Worm (Caenorhabditis elegans): ENCODE data around the gene R13A1.5.

DNA sequence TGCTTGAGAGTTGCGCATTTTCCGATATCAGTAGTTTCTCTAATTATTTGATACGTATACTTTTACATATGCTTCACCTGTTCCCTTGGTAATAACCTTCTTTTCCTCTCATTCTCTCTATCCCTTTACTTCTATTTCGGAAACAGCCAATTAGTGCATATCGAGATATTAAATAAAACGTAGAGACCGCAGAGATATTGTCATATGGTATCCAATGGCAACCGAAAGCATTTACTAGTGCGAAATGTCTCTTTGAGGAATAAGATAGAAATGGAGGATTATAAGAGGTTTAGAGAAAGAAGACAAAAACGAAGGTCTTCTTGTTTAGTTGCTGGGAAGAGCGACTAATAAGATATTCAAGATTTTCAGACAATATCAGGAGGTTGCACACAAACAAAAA, 35.3 kb downstream of the R13A1.5 start, which contains the start of gene maph-9:
- no peak for TF ChIP-seq ztf-11 (tag; optimal IDR thresholded peaks at IDR 0.05)
- no peak for TF ChIP-seq mdl-1 (tag; optimal IDR thresholded peaks at IDR 0.05)
- TF ChIP-seq snpc-4 (tag; optimal IDR thresholded peaks at IDR 0.05) = no peak
- TF ChIP-seq fkh-10 (GFP tag; optimal IDR thresholded peaks at IDR 0.05) = no peak
- no peak for TF ChIP-seq unc-62 (GFP tag; optimal IDR thresholded peaks at IDR 0.05)
- TF ChIP-seq lin-39 (tag; optimal IDR thresholded peaks at IDR 0.05) = no peak
- TF ChIP-seq skn-1 (tag; optimal IDR thresholded peaks at IDR 0.05) = no peak
- no peak for TF ChIP-seq mep-1 (tag; optimal IDR thresholded peaks at IDR 0.05)
- no peak for TF ChIP-seq ces-1 (GFP tag; optimal IDR thresholded peaks at IDR 0.05)
- peak; percentile 39 for TF ChIP-seq nhr-47 (tag; optimal IDR thresholded peaks at IDR 0.05)
- no peak for TF ChIP-seq ceh-63 (GFP tag; optimal IDR thresholded peaks at IDR 0.05)
- no peak for TF ChIP-seq pax-3 (tag; optimal IDR thresholded peaks at IDR 0.05)
- TF ChIP-seq lin-35 (GFP tag; optimal IDR thresholded peaks at IDR 0.05) = no peak
- TF ChIP-seq dpl-1 (GFP tag; optimal IDR thresholded peaks at IDR 0.05) = no peak

Measured in whole organism, L1 larva.